Worm (Caenorhabditis elegans): Measurements from ENCODE around the gene spe-36.

DNA sequence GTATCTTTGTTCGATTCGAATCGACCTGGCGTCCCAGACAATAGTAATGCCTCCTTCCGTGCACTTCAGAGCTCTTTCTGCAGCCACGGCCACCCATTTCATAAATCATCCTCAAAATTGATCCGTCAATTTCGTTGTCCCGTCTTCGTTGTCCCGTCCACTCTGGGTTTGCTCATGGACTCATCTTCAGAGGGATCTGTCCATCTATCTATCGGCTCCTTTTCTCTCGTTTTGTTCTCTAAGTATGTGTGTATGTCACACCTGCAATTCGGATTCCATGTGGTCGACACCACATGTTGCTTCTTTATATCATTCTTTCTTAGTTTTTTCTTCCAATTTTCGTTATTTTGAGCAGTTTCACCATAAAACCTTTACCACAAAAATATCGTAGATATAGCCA is 19.5 kb downstream of the spe-36 start:
- TF ChIP-seq aptf-3 (GFP tag; IDR thresholded peaks at IDR 0.05), result no peak
- no peak for TF ChIP-seq snpc-4 (GFP tag; optimal IDR thresholded peaks at IDR 0.05)
- no peak for TF ChIP-seq snpc-4 (tag; optimal IDR thresholded peaks at IDR 0.05)
- TF ChIP-seq bed-2 (GFP tag; IDR thresholded peaks at IDR 0.05), result no peak

All from whole organism, young adult.